Worm (Caenorhabditis elegans): Measurements from ENCODE around the gene grd-14.
A peak's percentile ranks its signal among the peaks of the same experiment; 100 is the strongest.

The grd-14 gene

DNA sequence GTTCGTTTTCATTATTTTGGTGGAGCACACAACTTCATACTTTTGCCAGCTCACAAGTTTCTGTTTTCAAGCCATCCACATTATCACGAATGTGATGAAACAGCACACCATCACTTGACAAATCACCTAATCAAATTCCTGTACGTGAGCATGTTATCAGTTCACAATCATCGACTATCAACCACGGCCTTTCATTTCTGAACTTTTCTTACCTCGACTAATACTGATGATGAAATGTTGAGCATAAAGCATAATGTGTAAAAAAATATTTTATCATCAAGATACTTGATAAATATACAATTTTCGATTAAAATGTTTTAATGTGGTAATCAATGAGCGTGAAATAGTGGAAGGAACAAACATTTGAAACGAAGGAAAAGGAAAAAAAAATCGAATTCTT lies 26.4 kb upstream of the grd-14 start (continued):
- TF ChIP-seq lir-3 (tag; optimal IDR thresholded peaks at IDR 0.05) (no peak), php-3 (GFP tag; IDR thresholded peaks at IDR 0.05) (peak; percentile 89)

ce11 chrX:8475142-8475541 lies 24.7 kb upstream of the grd-14 start:
- peak; percentile 81 for TF ChIP-seq mep-1 (tag; optimal IDR thresholded peaks at IDR 0.05)
- TF ChIP-seq aha-1 (tag): peak; percentile 98
- peak; percentile 95 for TF ChIP-seq nhr-10 (tag; optimal IDR thresholded peaks at IDR 0.05)
- peak; percentile 91 for TF ChIP-seq hlh-30 (tag; optimal IDR thresholded peaks at IDR 0.05; ENCODE audit: insufficient read depth)
- peak; percentile 49 for TF ChIP-seq nhr-77 (tag; optimal IDR thresholded peaks at IDR 0.05)
- TF ChIP-seq cey-2 (tag; optimal IDR thresholded peaks at IDR 0.05; ENCODE audit: borderline replicate concordance, insufficient read depth): peak; percentile 56
- TF ChIP-seq dve-1 (tag; optimal IDR thresholded peaks at IDR 0.05; ENCODE audit: insufficient read depth): peak; percentile 40
- TF ChIP-seq F44E2.7 (GFP tag; IDR thresholded peaks at IDR 0.05): no peak
- TF ChIP-seq daf-16 (GFP tag; optimal IDR thresholded peaks at IDR 0.05): no peak
- TF ChIP-seq daf-16 (tag; optimal IDR thresholded peaks at IDR 0.05): peak; percentile 2
- TF ChIP-seq hlh-11 (tag; optimal IDR thresholded peaks at IDR 0.05): peak; percentile 91
- no peak for TF ChIP-seq zag-1 (tag; optimal IDR thresholded peaks at IDR 0.05)
- peak; percentile 84 to 92 for TF ChIP-seq mdl-1 (tag; optimal IDR thresholded peaks at IDR 0.05)
- TF ChIP-seq rbr-2 (tag; optimal IDR thresholded peaks at IDR 0.05): peak; percentile 28
- TF ChIP-seq T20F7.1 (GFP tag; optimal IDR thresholded peaks at IDR 0.05): peak; percentile 32
- no peak for TF ChIP-seq madf-5 (GFP tag; IDR thresholded peaks at IDR 0.05)
- peak; percentile 88 for TF ChIP-seq nhr-48 (tag; optimal IDR thresholded peaks at IDR 0.05)
- peak; percentile 47 for TF ChIP-seq nhr-237 (tag; optimal IDR thresholded peaks at IDR 0.05)
- TF ChIP-seq tra-1 (GFP tag; IDR thresholded peaks at IDR 0.05): peak; percentile 41; the same call in 1 of the 2 replicates
- peak in 1 of 2 experiments; percentile 99 for TF ChIP-seq unc-62 (GFP tag; optimal IDR thresholded peaks at IDR 0.05 in 1 of 2)
- TF ChIP-seq unc-62 (tag; optimal IDR thresholded peaks at IDR 0.05): peak; percentile 22
- TF ChIP-seq ceh-20 (GFP tag; IDR thresholded peaks at IDR 0.05): 0 out of 2 replicates have a peak, but pooled peaks have one; percentile 19
- no peak for TF ChIP-seq pqm-1 (tag; optimal IDR thresholded peaks at IDR 0.05)
- TF ChIP-seq dmd-6 (GFP tag; IDR thresholded peaks at IDR 0.05): peak; percentile 50
- no peak for TF ChIP-seq unc-39 (tag; optimal IDR thresholded peaks at IDR 0.05)
- peak; percentile 28 for TF ChIP-seq nhr-6 (tag; optimal IDR thresholded peaks at IDR 0.05)
- no peak for TF ChIP-seq spr-3 (GFP tag; optimal IDR thresholded peaks at IDR 0.05)
- TF ChIP-seq mxl-2 (GFP tag; conservative IDR thresholded peaks at IDR 0.05): no peak
- TF ChIP-seq lin-38 (GFP tag; IDR thresholded peaks at IDR 0.05): no peak
- TF ChIP-seq Y75B8A.6 (GFP tag; IDR thresholded peaks at IDR 0.05): no peak
- TF ChIP-seq set-16 (GFP tag; IDR thresholded peaks at IDR 0.05): no peak
- TF ChIP-seq mxl-3 (GFP tag; optimal IDR thresholded peaks at IDR 0.05): peak; percentile 20
- TF ChIP-seq nhr-25 (tag; optimal IDR thresholded peaks at IDR 0.05; ENCODE audit: borderline replicate concordance, insufficient read depth): peak; percentile 93
- peak; percentile 62 to 76 for TF ChIP-seq lsy-2 (tag; optimal IDR thresholded peaks at IDR 0.05)
- TF ChIP-seq nhr-102 (tag; optimal IDR thresholded peaks at IDR 0.05): peak; percentile 23
- peak; percentile 28 for TF ChIP-seq nhr-76 (tag; optimal IDR thresholded peaks at IDR 0.05)
- no peak for TF ChIP-seq lin-39 (tag; optimal IDR thresholded peaks at IDR 0.05)
- peak; percentile 89 for TF ChIP-seq nhr-28 (tag; optimal IDR thresholded peaks at IDR 0.05)

DNA sequence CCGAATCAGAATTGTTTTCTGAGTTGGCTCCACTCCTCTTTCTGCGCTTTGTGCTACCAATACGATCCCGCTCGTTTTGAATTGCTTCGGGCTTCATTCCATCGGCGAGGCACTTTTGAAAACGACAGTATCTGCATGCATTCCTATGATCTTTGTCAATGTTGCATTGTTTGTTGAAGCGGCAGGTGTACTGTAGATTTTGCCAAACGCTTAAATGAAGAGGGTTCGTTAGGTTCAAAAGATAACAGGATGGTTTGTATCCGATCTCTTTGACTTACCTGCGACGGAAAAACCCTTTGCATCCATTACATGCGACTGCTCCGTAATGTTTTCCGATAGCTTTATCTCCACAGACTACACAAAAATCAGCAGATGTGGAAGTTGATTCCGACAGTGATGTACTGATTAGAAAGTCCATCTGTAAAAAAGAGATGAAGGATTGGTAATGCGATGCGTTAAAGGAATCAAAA lies 24.0 kb upstream of the grd-14 start, which contains the start of gene nhr-14:
TSS of gene nhr-14 (minus strand) at position 420 of the 470 bp plus-strand sequence.
- TF ChIP-seq unc-62 (GFP tag; optimal IDR thresholded peaks at IDR 0.05 in 1 of 2) (peak in 1 of 2 experiments; percentile 82), unc-62 (tag; optimal IDR thresholded peaks at IDR 0.05) (no peak), T20F7.1 (GFP tag; optimal IDR thresholded peaks at IDR 0.05) (no peak), aha-1 (tag) (peak; percentile 74)
